Worm (Caenorhabditis elegans): Measurements from ENCODE around the gene sul-3.

Gene sul-3

DNA sequence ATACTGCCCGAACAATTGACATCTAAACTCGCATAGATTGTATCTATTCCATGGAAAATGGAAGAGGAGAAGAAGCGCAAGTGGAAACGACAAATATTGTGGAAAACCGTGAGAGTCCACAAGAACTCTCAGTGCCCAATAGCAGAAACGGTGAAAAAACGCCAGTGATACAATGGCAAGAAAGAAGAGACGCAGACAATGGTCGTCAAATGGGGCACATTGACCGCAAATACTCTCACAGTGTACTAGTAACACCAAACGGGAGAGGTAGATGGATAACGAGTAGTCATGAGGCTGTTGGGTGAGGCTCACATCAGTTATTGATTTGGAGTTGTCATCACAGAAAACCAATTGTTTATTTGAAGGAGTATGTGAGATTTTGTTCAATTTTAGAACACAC, 51.6 kb downstream of the sul-3 start, which contains the start of gene ZK154.4 (continued):
- no peak for TF ChIP-seq ceh-82 (tag; optimal IDR thresholded peaks at IDR 0.05)
- TF ChIP-seq ztf-11 (tag; optimal IDR thresholded peaks at IDR 0.05): no peak
- TF ChIP-seq zfp-3 (GFP tag; conservative IDR thresholded peaks at IDR 0.05): no peak
- no peak for TF ChIP-seq nhr-42 (GFP tag; IDR thresholded peaks at IDR 0.05)
- no peak for TF ChIP-seq nhr-102 (tag; optimal IDR thresholded peaks at IDR 0.05)
- TF ChIP-seq rbr-2 (tag; optimal IDR thresholded peaks at IDR 0.05): peak; percentile 50
- no peak for TF ChIP-seq zip-2 (tag; optimal IDR thresholded peaks at IDR 0.05)
- TF ChIP-seq spr-3 (GFP tag; optimal IDR thresholded peaks at IDR 0.05): no peak
- TF ChIP-seq spr-1 (tag; optimal IDR thresholded peaks at IDR 0.05): no peak
- no peak for TF ChIP-seq nhr-237 (tag; optimal IDR thresholded peaks at IDR 0.05)
- TF ChIP-seq F37D6.2 (tag; optimal IDR thresholded peaks at IDR 0.05): no peak
- TF ChIP-seq ZK546.5 (tag; optimal IDR thresholded peaks at IDR 0.05): no peak
- no peak for TF ChIP-seq unc-39 (tag; optimal IDR thresholded peaks at IDR 0.05)
- TF ChIP-seq unc-62 (GFP tag; optimal IDR thresholded peaks at IDR 0.05 in 1 of 2): peak in 1 of 2 experiments; percentile 94
- TF ChIP-seq unc-62 (tag; optimal IDR thresholded peaks at IDR 0.05): no peak
- no peak for TF ChIP-seq aha-1 (tag)
- TF ChIP-seq D1046.2 (GFP tag; IDR thresholded peaks at IDR 0.05): no peak
- TF ChIP-seq madf-5 (GFP tag; IDR thresholded peaks at IDR 0.05): no peak

ce11 chrX:7781827-7782226, 52.2 kb downstream of the sul-3 start:
- TF ChIP-seq aha-1 (tag) (peak; percentile 91), F44E2.7 (GFP tag; IDR thresholded peaks at IDR 0.05) (no peak)

ce11 chrX:7779527-7780033, 54.4 kb downstream of the sul-3 start, which contains the start of gene ZK154.1:
Gene ZK154.1, plus strand, starts transcription at chrX:7779577.
- peak; percentile 93 for TF ChIP-seq aha-1 (tag)
- TF ChIP-seq pqm-1 (tag; optimal IDR thresholded peaks at IDR 0.05): no peak
- TF ChIP-seq Y48G9A.11 (GFP tag; IDR thresholded peaks at IDR 0.05): no peak
- TF ChIP-seq egl-43 (GFP tag; IDR thresholded peaks at IDR 0.05): peak; percentile 36; the same call in 1 of the 2 replicates

ce11 chrX:7778786-7779185, 55.2 kb downstream of the sul-3 start:
- TF ChIP-seq unc-39 (tag; optimal IDR thresholded peaks at IDR 0.05) (no peak), lin-1 (GFP tag; IDR thresholded peaks at IDR 0.05) (no peak), R02D3.7 (tag; optimal IDR thresholded peaks at IDR 0.05) (no peak)

Measured in whole organism, L4 larva.